Fruit fly (Drosophila melanogaster) whole organism, embryonic: ENCODE data around the gene Rbp4.

Experiments used
- Ada2b ChIP-seq: fragments of 200-800 bp; sonication (Bioruptor generic); IDR thresholded peaks from 2 replicates; pipeline ENCODE4 v1.3.6; 2022; ENCODE audit warnings: missing biosample characterization, missing genetic modification characterization
- Antp ChIP-seq: fragments of 200-800 bp; sonication (Bioruptor generic); optimal IDR thresholded peaks from 3 replicates; lab custom pipeline; 2016; ENCODE audit warnings: missing biosample characterization, missing genetic modification characterization
- Atf-2 ChIP-seq: fragments of 200-800 bp; sonication (Bioruptor generic); optimal IDR thresholded peaks from 2 replicates; lab custom pipeline; 2016; ENCODE audit warnings: missing biosample characterization, missing genetic modification characterization
- CG10431 ChIP-seq: fragments of 200-800 bp; sonication (Bioruptor generic); optimal IDR thresholded peaks from 3 replicates; lab custom pipeline; 2018; ENCODE audit warnings: missing biosample characterization, mild to moderate bottlenecking, missing genetic modification characterization
- CG10462 ChIP-seq: fragments of 200-800 bp; sonication (Bioruptor generic); optimal IDR thresholded peaks from 2 replicates; lab custom pipeline; 2016; ENCODE audit warnings: missing biosample characterization, missing genetic modification characterization
- CG11093 ChIP-seq: fragments of 200-800 bp; sonication (Bioruptor generic); IDR thresholded peaks from 3 replicates; pipeline ENCODE4 v1.3.6; 2022; ENCODE audit warnings: missing biosample characterization, missing genetic modification characterization
- CG11456 ChIP-seq: fragments of 200-800 bp; sonication (Bioruptor generic); IDR thresholded peaks from 3 replicates; pipeline ENCODE4 v1.3.6; 2022; ENCODE audit warnings: missing biosample characterization, missing genetic modification characterization
- CG13123 ChIP-seq: fragments of 200-800 bp; sonication (Bioruptor generic); optimal IDR thresholded peaks from 2 replicates; lab custom pipeline; 2016; ENCODE audit warnings: missing biosample characterization, missing genetic modification characterization
- CG14965 ChIP-seq: fragments of 200-800 bp; sonication (Bioruptor generic); optimal IDR thresholded peaks from 2 replicates; lab custom pipeline; 2016; ENCODE audit warnings: missing biosample characterization, missing genetic modification characterization, borderline replicate concordance
- CG15011 ChIP-seq: fragments of 200-800 bp; sonication (Bioruptor generic); optimal IDR thresholded peaks from 3 replicates; lab custom pipeline; 2018; ENCODE audit warnings: missing biosample characterization, mild to moderate bottlenecking, missing genetic modification characterization
- CG16813 ChIP-seq: fragments of 200-800 bp; sonication (Bioruptor generic); IDR thresholded peaks from 3 replicates; pipeline ENCODE4 v1.3.6; 2022; ENCODE audit warnings: missing biosample characterization, missing genetic modification characterization; ENCODE audit not compliant: partially characterized antibody
- CG17361 ChIP-seq: fragments of 200-800 bp; sonication (Bioruptor generic); IDR thresholded peaks from 3 replicates; pipeline ENCODE4 v1.3.6; 2022; ENCODE audit warnings: missing biosample characterization, missing genetic modification characterization
- CG2129 ChIP-seq: fragments of 200-800 bp; sonication (Bioruptor generic); IDR thresholded peaks from 2 replicates; pipeline ENCODE4 v1.3.6; 2022; ENCODE audit warnings: missing biosample characterization, missing genetic modification characterization; ENCODE audit not compliant: partially characterized antibody
- CG2199 ChIP-seq: fragments of 200-800 bp; sonication (Bioruptor generic); IDR thresholded peaks from 3 replicates; pipeline ENCODE4 v1.3.6; 2022; ENCODE audit warnings: missing biosample characterization, missing genetic modification characterization
- CG30431 ChIP-seq: fragments of 200-800 bp; sonication (Bioruptor generic); optimal IDR thresholded peaks from 2 replicates; lab custom pipeline; 2017; ENCODE audit warnings: missing biosample characterization, missing genetic modification characterization
- CG33557 ChIP-seq: fragments of 200-800 bp; sonication (Bioruptor generic); optimal IDR thresholded peaks from 2 replicates; lab custom pipeline; 2019; ENCODE audit warnings: missing biosample characterization, mild to moderate bottlenecking, missing genetic modification characterization, moderate library complexity
- CG3407 ChIP-seq: fragments of 200-800 bp; sonication (Bioruptor generic); optimal IDR thresholded peaks from 2 replicates; lab custom pipeline; 2018; ENCODE audit warnings: missing biosample characterization, mild to moderate bottlenecking, missing genetic modification characterization
- CG42726 ChIP-seq: fragments of 200-800 bp; sonication (Bioruptor generic); IDR thresholded peaks from 2 replicates; pipeline ENCODE4 v1.3.6; 2022; ENCODE audit warnings: missing biosample characterization, missing genetic modification characterization; ENCODE audit not compliant: partially characterized antibody
- CG4820 ChIP-seq: fragments of 200-800 bp; sonication (Bioruptor generic); optimal IDR thresholded peaks from 3 replicates; lab custom pipeline; 2016; ENCODE audit warnings: missing biosample characterization, missing genetic modification characterization
- CG6254 ChIP-seq: fragments of 200-800 bp; sonication (Bioruptor generic); optimal IDR thresholded peaks from 3 replicates; lab custom pipeline; 2017; ENCODE audit warnings: mild to moderate bottlenecking, missing biosample characterization, missing genetic modification reagents, missing genetic modification characterization
- CG8924 ChIP-seq: fragments of 200-800 bp; optimal IDR thresholded peaks from 3 replicates; lab custom pipeline; 2019; ENCODE audit warnings: missing biosample characterization, mild to moderate bottlenecking, missing genetic modification characterization, moderate library complexity
- CG9437 ChIP-seq: fragments of 200-800 bp; sonication (Bioruptor generic); optimal IDR thresholded peaks from 2 replicates; lab custom pipeline; 2018; ENCODE audit warnings: missing biosample characterization, mild to moderate bottlenecking, missing genetic modification characterization
- Dip2 ChIP-seq: fragments of 200-800 bp; sonication (Bioruptor generic); IDR thresholded peaks from 2 replicates; pipeline ENCODE4 v1.3.6; 2022; ENCODE audit warnings: missing biosample characterization, missing genetic modification characterization
- Ets65A ChIP-seq: fragments of 200-800 bp; sonication (Bioruptor generic); peaks from one replicate; lab custom pipeline; 2016; ENCODE audit warnings: missing biosample characterization, missing genetic modification characterization
- Ets97D ChIP-seq: fragments of 200-800 bp; sonication (Bioruptor generic); optimal IDR thresholded peaks from 3 replicates; lab custom pipeline; 2016; ENCODE audit warnings: missing biosample characterization, missing genetic modification characterization
- HHEX ChIP-seq: fragments of 200-800 bp; sonication (Bioruptor generic); optimal IDR thresholded peaks from 3 replicates; lab custom pipeline; 2017; ENCODE audit warnings: missing biosample characterization, mild to moderate bottlenecking, missing genetic modification characterization, missing genetic modification reagents
- Hand ChIP-seq: fragments of 200-800 bp; sonication (Bioruptor generic); optimal IDR thresholded peaks from 2 replicates; lab custom pipeline; 2017; ENCODE audit warnings: mild to moderate bottlenecking, missing biosample characterization, missing genetic modification reagents, missing genetic modification characterization
- Jarid2 ChIP-seq: fragments of 200-800 bp; sonication (Bioruptor generic); optimal IDR thresholded peaks from 3 replicates; lab custom pipeline; 2017; ENCODE audit warnings: mild to moderate bottlenecking, missing biosample characterization, missing genetic modification reagents, missing genetic modification characterization
- Kr ChIP-seq: fragments of 200-800 bp; sonication (Bioruptor generic); optimal IDR thresholded peaks from 2 replicates; lab custom pipeline; 2017; ENCODE audit warnings: missing biosample characterization, mild to moderate bottlenecking, missing genetic modification characterization
- NC2β ChIP-seq: fragments of 200-800 bp; sonication (Bioruptor generic); optimal IDR thresholded peaks from 2 replicates; lab custom pipeline; 2016; ENCODE audit warnings: missing biosample characterization, missing genetic modification characterization
- Poxn ChIP-seq: fragments of 200-800 bp; sonication (Bioruptor generic); IDR thresholded peaks from 2 replicates; pipeline ENCODE4 v1.3.6; 2022; ENCODE audit warnings: missing biosample characterization, missing genetic modification characterization
- Xrp1 ChIP-seq: fragments of 200-800 bp; sonication (Bioruptor generic); IDR thresholded peaks from 2 replicates; pipeline ENCODE4 v1.3.6; 2022; ENCODE audit warnings: missing biosample characterization, missing genetic modification characterization
- ase ChIP-seq: fragments of 200-800 bp; sonication (Bioruptor generic); IDR thresholded peaks from 3 replicates; pipeline ENCODE4 v1.3.6; 2022; ENCODE audit warnings: missing biosample characterization, missing genetic modification characterization
- bowl ChIP-seq: fragments of 200-800 bp; sonication (Bioruptor generic); IDR thresholded peaks from 2 replicates; pipeline ENCODE4 v1.3.6; 2022; ENCODE audit warnings: missing biosample characterization, missing genetic modification characterization
- br ChIP-seq: fragments of >200 bp; optimal IDR thresholded peaks from 2 replicates; lab custom pipeline; 2017
- bsh ChIP-seq, 2 experiments: fragments of 200-800 bp; sonication (Bioruptor generic); optimal IDR thresholded peaks; 2 replicates each; lab custom pipeline; 2017 to 2018; ENCODE audit warnings: mild to moderate bottlenecking in 2 of 2, missing biosample characterization in 2 of 2, missing genetic modification characterization in 2 of 2, moderate library complexity in 1 of 2
- dm ChIP-seq: fragments of 200-800 bp; sonication (Bioruptor generic); optimal IDR thresholded peaks from 3 replicates; lab custom pipeline; 2016; ENCODE audit warnings: missing biosample characterization, missing genetic modification characterization
- hkb ChIP-seq, 2 experiments: fragments of 200-800 bp in 1 of 2; fragments of >200 bp in 1 of 2; sonication (Bioruptor generic) in 1 of 2; IDR thresholded peaks in 1 of 2; optimal IDR thresholded peaks in 1 of 2; 2 replicates each; pipeline versions ENCODE4 v1.3.6 to Lab custom; 2017 to 2022; ENCODE audit warnings: missing biosample characterization in 1 of 2, missing genetic modification characterization in 1 of 2
- lilli ChIP-seq: fragments of 200-800 bp; sonication (Bioruptor generic); optimal IDR thresholded peaks from 3 replicates; lab custom pipeline; 2016; ENCODE audit warnings: missing biosample characterization, missing genetic modification characterization
- p53 ChIP-seq: fragments of 200-800 bp; sonication (Bioruptor generic); optimal IDR thresholded peaks from 2 replicates; lab custom pipeline; 2016; ENCODE audit warnings: missing biosample characterization, missing genetic modification characterization
- pros ChIP-seq: fragments of 200-800 bp; sonication (Bioruptor generic); optimal IDR thresholded peaks from 3 replicates; lab custom pipeline; 2019; ENCODE audit warnings: missing biosample characterization, mild to moderate bottlenecking, missing genetic modification characterization, moderate library complexity
- rib ChIP-seq: fragments of 200-800 bp; sonication (Bioruptor generic); IDR thresholded peaks from 2 replicates; pipeline ENCODE4 v1.3.6; 2022; ENCODE audit warnings: missing biosample characterization, missing genetic modification characterization
- slbo ChIP-seq: fragments of 200-800 bp; sonication (Bioruptor generic); IDR thresholded peaks from 2 replicates; pipeline ENCODE4 v1.3.6; 2022; ENCODE audit warnings: missing biosample characterization, missing genetic modification characterization
- sna ChIP-seq: fragments of 200-800 bp; sonication (Bioruptor generic); IDR thresholded peaks from 2 replicates; pipeline ENCODE4 v1.3.6; 2022; ENCODE audit warnings: missing biosample characterization, missing genetic modification characterization; ENCODE audit not compliant: partially characterized antibody
- tna ChIP-seq: fragments of 200-800 bp; sonication (Bioruptor generic); IDR thresholded peaks from 2 replicates; pipeline ENCODE4 v1.3.6; 2022; ENCODE audit warnings: missing biosample characterization, missing genetic modification characterization; ENCODE audit not compliant: partially characterized antibody
- ttk ChIP-seq: fragments of 200-800 bp; sonication (Bioruptor generic); IDR thresholded peaks from 2 replicates; pipeline ENCODE4 v2.1.2; 2022; ENCODE audit warnings: missing biosample characterization, missing genetic modification characterization

Gene Rbp4

dm6 chr3R:13682994-13683623 is 26.9 kb upstream of the Rbp4 start (continued):
- no peak for TF ChIP-seq CG15011
- TF ChIP-seq CG10431: no peak
- TF ChIP-seq CG11093 (GFP tag; lab: Robert Waterston, UW): no peak
- peak; percentile 1 for TF ChIP-seq lilli (GFP tag; lab: Kevin White, UChicago)
- TF ChIP-seq Ets65A (GFP tag; lab: Kevin White, UChicago): peak; percentile 71
- no peak for TF ChIP-seq Poxn (GFP tag; lab: Robert Waterston, UW)

- peak; percentile 60 for TF ChIP-seq Antp (GFP tag; lab: Kevin White, UChicago)
- TF ChIP-seq bowl (GFP tag; lab: Robert Waterston, UW): 0 out of 2 replicates have a peak, but pooled peaks have one; percentile 28
- TF ChIP-seq p53 (GFP tag; lab: Kevin White, UChicago): no peak
- TF ChIP-seq Ada2b (GFP tag; lab: Robert Waterston, UW): peak; percentile 67
- TF ChIP-seq dm (GFP tag; lab: Kevin White, UChicago): peak; percentile 13
- no peak for TF ChIP-seq CG2129 (GFP tag; lab: Robert Waterston, UW)
- TF ChIP-seq CG4820 (GFP tag; lab: Kevin White, UChicago): no peak
- no peak for TF ChIP-seq CG42726 (GFP tag; lab: Robert Waterston, UW)
- no peak for TF ChIP-seq CG14965 (GFP tag; lab: Kevin White, UChicago)
- TF ChIP-seq CG17361 (GFP tag; lab: Robert Waterston, UW): peak; percentile 33; the same call in 1 of the 3 replicates
- no peak for TF ChIP-seq Hand
- TF ChIP-seq Kr (GFP tag; lab: Kevin White, UChicago): no peak
- no peak for TF ChIP-seq CG10462
- no peak for TF ChIP-seq Dip2
- TF ChIP-seq CG13123 (GFP tag; lab: Kevin White, UChicago): no peak
- TF ChIP-seq CG33557 (GFP tag; lab: Kevin White, UChicago): peak; percentile 10
- no peak for TF ChIP-seq CG6254 (GFP tag; lab: Kevin White, UChicago)
- peak; percentile 35 for TF ChIP-seq Atf-2 (GFP tag; lab: Kevin White, UChicago)
- TF ChIP-seq slbo (GFP tag; lab: Robert Waterston, UW): peak; percentile 90
- TF ChIP-seq br (lab: Kevin White, UChicago): no peak
- no peak for TF ChIP-seq pros (GFP tag; lab: Kevin White, UChicago)
- no peak for TF ChIP-seq tna (GFP tag; lab: Robert Waterston, UW)
- TF ChIP-seq Jarid2 (GFP tag; lab: Kevin White, UChicago): no peak
- no peak for TF ChIP-seq CG16813 (GFP tag; lab: Robert Waterston, UW)
- TF ChIP-seq Ets97D (GFP tag; lab: Kevin White, UChicago): peak; percentile 40
- peak; percentile 34 to 46 for TF ChIP-seq bsh (GFP tag; optimal IDR thresholded peaks at IDR 0.05; lab: Kevin White, UChicago)
- TF ChIP-seq CG9437 (GFP tag; lab: Kevin White, UChicago): peak; percentile 17
- TF ChIP-seq CG2199 (GFP tag; lab: Robert Waterston, UW): no peak
- TF ChIP-seq sna: no peak
- TF ChIP-seq ase (GFP tag; lab: Robert Waterston, UW): peak; percentile 84
- no peak for TF ChIP-seq hkb (optimal IDR thresholded peaks at IDR 0.05; lab: Kevin White, UChicago)
- TF ChIP-seq hkb (GFP tag; IDR thresholded peaks at IDR 0.05; lab: Robert Waterston, UW): peak; percentile 78
- no peak for TF ChIP-seq rib (GFP tag; lab: Robert Waterston, UW)
- peak; percentile 35 for TF ChIP-seq HHEX (GFP tag; lab: Kevin White, UChicago)
- TF ChIP-seq CG8924 (tag; lab: Kevin White, UChicago): peak; percentile 61
- TF ChIP-seq CG30431 (GFP tag; lab: Kevin White, UChicago): peak; percentile 51
- peak; percentile 84 for TF ChIP-seq Xrp1 (GFP tag; lab: Robert Waterston, UW)
- TF ChIP-seq NC2β (GFP tag; lab: Kevin White, UChicago): no peak
- TF ChIP-seq CG11456 (GFP tag; lab: Robert Waterston, UW): peak; percentile 90
- peak; percentile 83 for TF ChIP-seq ttk
- no peak for TF ChIP-seq CG3407 (GFP tag; lab: Kevin White, UChicago)
Measured at dm6 chr3R:13676137-13677086, 20.2 kb upstream of the Rbp4 start, which contains the start of the genes Lkb1 and CG9588. Gene Lkb1 (plus strand): TSS chr3R:13676549. Gene CG9588 (minus strand): TSS chr3R:13676681.
